Worm (Caenorhabditis elegans) whole organism, midembryonic: ENCODE data around the gene F43C11.12.

Source experiments
- T22C8.4 ChIP-seq: fragments of 200-800 bp; sonication (Bioruptor generic); IDR thresholded peaks from 2 replicates; pipeline ENCODE4 v1.3.6; 2022; ENCODE audit warnings: missing genetic modification characterization, missing compliant biosample characterization
- cog-1 ChIP-seq: sonication (generic microtip); optimal IDR thresholded peaks from 2 replicates; lab custom pipeline; 2016; ENCODE audit warnings: missing genetic modification characterization, missing compliant biosample characterization
- flt-1 ChIP-seq: fragments of 200-800 bp; sonication (Bioruptor generic); IDR thresholded peaks from 2 replicates; pipeline ENCODE4 v1.3.6; 2022; ENCODE audit warnings: missing genetic modification characterization, missing compliant biosample characterization
- klf-2 ChIP-seq: fragments of 200-800 bp; sonication (Bioruptor generic); conservative IDR thresholded peaks from 2 replicates; pipeline ENCODE4 v1.3.6; 2022; ENCODE audit warnings: missing genetic modification reagents, missing genetic modification characterization, missing compliant biosample characterization
- med-1 ChIP-seq: sonication (generic microtip); optimal IDR thresholded peaks from 2 replicates; lab custom pipeline; 2017; ENCODE audit warnings: missing genetic modification characterization, mild to moderate bottlenecking, missing compliant biosample characterization, antibody characterized with exemption, missing genetic modification reagents; ENCODE audit not compliant: insufficient read depth
- ref-1 ChIP-seq: fragments of 200-800 bp; sonication (Bioruptor generic); conservative IDR thresholded peaks from 2 replicates; pipeline ENCODE4 v1.3.6; 2022; ENCODE audit warnings: missing genetic modification reagents, missing genetic modification characterization, missing compliant biosample characterization
- tab-1 ChIP-seq: fragments of 200-800 bp; sonication (Bioruptor generic); IDR thresholded peaks from 2 replicates; pipeline ENCODE4 v1.3.6; 2022; ENCODE audit warnings: missing genetic modification characterization, missing compliant biosample characterization
- ztf-23 ChIP-seq: fragments of 200-800 bp; sonication (Bioruptor generic); IDR thresholded peaks from 2 replicates; pipeline ENCODE4 v1.3.6; 2022; ENCODE audit warnings: missing genetic modification reagents, missing genetic modification characterization, missing compliant biosample characterization
- ztf-29 ChIP-seq: fragments of 200-800 bp; sonication (Bioruptor generic); IDR thresholded peaks from 2 replicates; pipeline ENCODE4 v1.3.6; 2022; ENCODE audit warnings: missing genetic modification reagents, missing genetic modification characterization, missing compliant biosample characterization

The F43C11.12 gene

DNA sequence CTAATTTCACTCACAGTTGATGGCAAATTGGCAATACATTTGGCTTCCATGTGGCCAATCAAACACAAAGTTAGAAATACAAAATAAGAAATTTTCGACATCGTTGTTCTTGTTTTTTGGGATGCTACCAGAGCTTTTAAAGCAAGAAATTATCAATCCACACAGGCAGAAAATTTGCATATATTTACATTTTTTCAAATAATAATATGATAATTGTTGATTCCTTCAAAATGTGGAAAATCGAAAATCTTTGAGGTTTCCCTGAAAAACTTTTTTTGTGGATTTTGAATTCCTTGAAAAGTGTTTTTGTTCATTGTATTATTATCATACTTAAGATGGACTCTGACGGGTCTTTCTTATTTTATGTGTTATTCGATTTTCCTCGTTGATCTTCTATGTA is 24.4 kb upstream of the F43C11.12 start, which contains the start of gene F16G10.10:
TSS of gene F16G10.10 (minus strand) at position 101 of the 400 bp plus-strand sequence.
- TF ChIP-seq ref-1 (no peak), cog-1 (tag; lab: Kevin White, UChicago) (no peak), ztf-29 (GFP tag; lab: Robert Waterston, UW) (no peak), med-1 (GFP tag; lab: Kevin White, UChicago) (no peak), T22C8.4 (no peak), klf-2 (GFP tag; lab: Robert Waterston, UW) (no peak), flt-1 (no peak), ztf-23 (GFP tag; lab: Robert Waterston, UW) (no peak), tab-1 (GFP tag; lab: Robert Waterston, UW) (no peak)

DNA sequence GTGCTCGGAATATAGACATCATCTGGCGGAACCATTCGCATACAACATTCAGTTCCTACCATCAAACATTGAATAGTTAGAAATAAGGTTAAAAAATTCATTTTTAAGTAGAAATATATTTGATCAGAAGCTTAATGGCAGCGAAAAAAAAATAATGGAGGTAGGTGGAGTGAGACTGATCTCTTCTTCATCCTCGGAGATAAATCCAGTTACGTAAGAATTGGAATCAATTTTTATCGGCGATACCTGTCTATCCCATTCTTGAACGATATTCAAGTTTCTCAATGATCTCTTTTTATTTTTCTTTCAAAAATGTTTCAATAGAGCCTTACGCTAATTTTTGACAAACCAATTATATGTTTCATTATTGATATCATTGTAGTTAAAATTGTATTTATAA is 19.0 kb upstream of the F43C11.12 start, which contains the start of gene F16G10.9:
TSS of gene F16G10.9 (minus strand) at position 101 of the 400 bp plus-strand sequence.
- no peak for TF ChIP-seq med-1 (GFP tag; lab: Kevin White, UChicago)
- TF ChIP-seq ref-1 = no peak
- TF ChIP-seq klf-2 (GFP tag; lab: Robert Waterston, UW) = no peak
- TF ChIP-seq ztf-23 (GFP tag; lab: Robert Waterston, UW) = no peak
- no peak for TF ChIP-seq flt-1
- no peak for TF ChIP-seq T22C8.4
- TF ChIP-seq cog-1 (tag; lab: Kevin White, UChicago) = no peak
- TF ChIP-seq ztf-29 (GFP tag; lab: Robert Waterston, UW) = no peak
- no peak for TF ChIP-seq tab-1 (GFP tag; lab: Robert Waterston, UW)

- TF ChIP-seq cog-1 (tag; lab: Kevin White, UChicago) (no peak), ref-1 (no peak), med-1 (GFP tag; lab: Kevin White, UChicago) (no peak), ztf-23 (GFP tag; lab: Robert Waterston, UW) (no peak), ztf-29 (GFP tag; lab: Robert Waterston, UW) (no peak), klf-2 (GFP tag; lab: Robert Waterston, UW) (no peak), flt-1 (no peak), tab-1 (GFP tag; lab: Robert Waterston, UW) (no peak), T22C8.4 (no peak)
These were observed 16.8 kb upstream of the F43C11.12 start, which contains the start of gene F16G10.8 for ce11 chrII:2383334-2383733. F16G10.8 (minus strand) TSS chrII:2383434.

DNA sequence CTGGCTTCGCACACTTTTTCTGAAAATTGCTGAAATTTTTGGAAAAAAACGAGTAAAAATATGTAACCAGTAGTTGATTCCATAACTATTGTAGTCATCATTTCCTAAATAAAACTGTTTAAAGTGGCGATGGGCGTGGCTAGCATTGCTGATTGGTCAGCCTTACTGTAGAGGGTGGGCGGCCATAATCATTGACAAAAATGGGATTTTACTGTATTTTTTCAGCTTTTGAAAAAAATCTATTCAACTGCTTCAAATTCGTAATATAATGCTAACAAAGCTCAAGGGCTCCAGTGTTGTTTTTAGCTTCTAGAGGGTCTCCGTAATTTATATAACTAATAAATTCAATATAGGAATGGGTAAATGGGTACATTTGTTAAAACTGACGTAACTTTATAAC is 13.7 kb upstream of the F43C11.12 start, which contains the start of gene F16G10.7:
TSS of gene F16G10.7 (minus strand) at position 101 of the 400 bp plus-strand sequence.
- TF ChIP-seq ztf-23 (GFP tag; lab: Robert Waterston, UW) (no peak), T22C8.4 (no peak), ztf-29 (GFP tag; lab: Robert Waterston, UW) (no peak), flt-1 (no peak), klf-2 (GFP tag; lab: Robert Waterston, UW) (no peak), med-1 (GFP tag; lab: Kevin White, UChicago) (no peak), cog-1 (tag; lab: Kevin White, UChicago) (no peak), tab-1 (GFP tag; lab: Robert Waterston, UW) (no peak), ref-1 (no peak)

DNA sequence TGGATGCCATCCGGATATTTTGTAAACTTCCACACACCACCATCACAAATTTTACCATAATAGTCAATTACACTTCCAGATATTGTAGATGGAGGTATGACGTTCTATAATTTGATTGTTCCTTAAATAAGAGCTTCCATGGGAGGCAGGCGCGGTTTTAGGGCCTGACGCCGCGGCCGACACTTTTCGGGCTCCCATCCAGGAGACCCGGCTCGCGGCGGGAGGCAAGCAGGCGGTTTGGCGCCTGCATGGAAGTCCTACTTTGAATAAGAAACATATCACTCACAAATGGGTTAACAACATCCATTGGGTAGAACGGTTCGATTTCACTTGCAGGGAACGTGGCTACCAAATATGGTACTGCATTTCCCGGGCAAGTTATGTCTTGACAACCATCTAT is 13.2 kb upstream of the F43C11.12 start:
- TF ChIP-seq med-1 (GFP tag; lab: Kevin White, UChicago) (no peak), ztf-23 (GFP tag; lab: Robert Waterston, UW) (no peak), T22C8.4 (no peak), ztf-29 (GFP tag; lab: Robert Waterston, UW) (no peak), cog-1 (tag; lab: Kevin White, UChicago) (no peak), flt-1 (no peak)

ce11 chrII:2378465-2379009 is 12.0 kb upstream of the F43C11.12 start:
- no peak for TF ChIP-seq T22C8.4
- no peak for TF ChIP-seq ztf-29 (GFP tag; lab: Robert Waterston, UW)
- no peak for TF ChIP-seq flt-1
- no peak for TF ChIP-seq ref-1
- TF ChIP-seq klf-2 (GFP tag; lab: Robert Waterston, UW) = no peak
- no peak for TF ChIP-seq tab-1 (GFP tag; lab: Robert Waterston, UW)
- no peak for TF ChIP-seq med-1 (GFP tag; lab: Kevin White, UChicago)
- TF ChIP-seq cog-1 (tag; lab: Kevin White, UChicago) = no peak
- no peak for TF ChIP-seq ztf-23 (GFP tag; lab: Robert Waterston, UW)

DNA sequence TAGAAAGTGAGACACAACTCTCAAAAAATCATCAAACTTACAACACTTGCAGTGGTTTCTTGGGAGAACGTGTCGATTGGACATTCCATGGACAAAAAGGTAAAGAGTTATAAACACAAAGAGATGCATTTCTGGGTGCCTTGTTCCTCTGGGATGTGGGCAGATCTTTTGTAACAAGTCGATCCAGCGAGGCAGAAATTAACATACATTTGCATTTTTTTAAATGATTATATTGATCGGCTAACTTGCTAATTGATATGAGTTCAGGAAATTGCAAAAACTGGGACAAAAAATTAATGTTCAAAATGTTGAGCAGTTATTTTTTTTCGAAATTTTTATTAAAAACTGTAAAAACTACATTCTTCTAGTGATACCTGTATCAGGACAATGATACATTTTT is 11.2 kb upstream of the F43C11.12 start, which contains the start of gene F16G10.6:
TSS of gene F16G10.6 (minus strand) at position 101 of the 400 bp plus-strand sequence.
- TF ChIP-seq klf-2 (GFP tag; lab: Robert Waterston, UW) (no peak), med-1 (GFP tag; lab: Kevin White, UChicago) (no peak), tab-1 (GFP tag; lab: Robert Waterston, UW) (no peak), flt-1 (no peak), ref-1 (no peak), ztf-29 (GFP tag; lab: Robert Waterston, UW) (no peak), ztf-23 (GFP tag; lab: Robert Waterston, UW) (no peak), cog-1 (tag; lab: Kevin White, UChicago) (no peak), T22C8.4 (no peak)

DNA sequence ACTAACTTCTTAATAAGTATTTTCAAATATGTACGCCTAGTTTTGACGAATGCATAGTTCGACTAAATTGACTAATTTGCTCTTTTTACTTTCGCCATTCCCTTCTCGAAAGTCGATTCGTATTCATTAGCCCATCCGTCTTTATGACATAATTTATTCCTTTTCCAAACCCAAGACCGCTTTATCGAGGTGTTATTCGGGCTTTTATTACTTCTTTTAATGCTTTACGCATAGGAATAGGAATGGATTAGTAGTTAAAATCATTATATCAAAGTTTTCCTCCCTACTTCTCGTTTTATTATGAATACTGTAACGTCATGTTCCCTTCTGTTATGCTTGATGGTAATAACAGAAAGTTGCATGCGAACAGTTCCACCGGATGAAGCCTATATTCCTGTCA is 8.4 kb upstream of the F43C11.12 start, which contains the start of gene F16G10.2:
TSS of gene F16G10.2 (plus strand) at position 301 of the 400 bp plus-strand sequence.
- TF ChIP-seq ztf-23 (GFP tag; lab: Robert Waterston, UW) (no peak), med-1 (GFP tag; lab: Kevin White, UChicago) (no peak), tab-1 (GFP tag; lab: Robert Waterston, UW) (no peak), klf-2 (GFP tag; lab: Robert Waterston, UW) (no peak), flt-1 (no peak), ztf-29 (GFP tag; lab: Robert Waterston, UW) (no peak), cog-1 (tag; lab: Kevin White, UChicago) (no peak), ref-1 (no peak)

ce11 chrII:2372090-2372489 is 5.6 kb upstream of the F43C11.12 start, which contains the start of gene F16G10.3:
F16G10.3 (plus strand) TSS chrII:2372390.
- no peak for TF ChIP-seq flt-1
